Fruit fly (Drosophila melanogaster) whole organism, wandering third instar larva: ENCODE measurements around the gene Sqor.

Experiments
- CG9705 ChIP-seq: fragments of 200-800 bp; sonication (Bioruptor generic); optimal IDR thresholded peaks from 2 replicates; lab custom pipeline; 2018; ENCODE audit warnings: missing biosample characterization, mild to moderate bottlenecking, missing genetic modification characterization
- Jra ChIP-seq: sonication (Bioruptor generic); optimal IDR thresholded peaks from 2 replicates; lab custom pipeline; 2016; ENCODE audit warnings: missing biosample characterization, missing genetic modification characterization
- ey ChIP-seq: fragments of 200-800 bp; sonication (Bioruptor generic); optimal IDR thresholded peaks from 2 replicates; lab custom pipeline; 2016; ENCODE audit warnings: missing biosample characterization, missing genetic modification characterization

DNA sequence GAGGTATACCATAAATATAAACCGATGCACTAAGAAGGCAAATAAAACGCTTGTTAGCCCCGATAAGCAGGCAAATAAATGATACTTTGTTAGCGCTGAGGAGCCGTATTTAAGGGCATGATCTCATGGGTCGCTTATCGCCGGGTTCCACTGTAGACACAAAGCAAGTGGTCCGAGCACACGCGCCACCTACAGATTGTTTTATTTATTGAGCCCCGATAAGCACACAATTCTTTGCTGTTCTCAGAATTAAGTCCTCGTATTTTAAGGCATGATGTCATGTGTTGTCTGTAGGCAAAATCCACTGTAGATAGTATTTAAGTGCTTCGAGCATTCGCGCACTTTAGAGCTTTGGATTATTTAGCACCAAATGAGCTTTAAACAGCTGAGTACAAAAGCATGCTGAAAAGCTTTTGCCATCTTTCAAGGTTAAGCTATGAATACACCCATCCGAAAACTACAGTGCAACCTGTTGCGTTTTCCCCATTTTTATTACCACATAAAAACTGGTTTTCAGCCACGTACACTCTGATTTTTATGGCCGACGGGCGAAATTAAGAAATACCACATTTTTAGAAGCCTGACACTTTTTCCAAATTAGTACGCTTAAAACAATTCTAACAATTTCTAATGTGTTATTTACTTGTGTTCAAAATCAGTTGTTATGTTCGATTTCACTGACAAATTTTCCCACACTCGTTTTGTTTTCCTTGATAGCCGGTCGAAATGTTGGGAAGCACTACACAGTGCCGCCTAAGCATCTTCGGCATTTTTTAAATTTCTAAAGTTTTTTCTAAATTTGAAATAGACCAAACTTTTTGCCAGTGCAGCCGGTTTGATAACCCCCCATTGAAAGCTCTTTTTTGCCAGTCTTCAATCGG is at the start of gene Sqor:
- TF ChIP-seq CG9705 (peak; percentile 92), Jra (GFP tag; lab: Kevin White, UChicago) (peak; percentile 80), ey (GFP tag; lab: Kevin White, UChicago) (peak; percentile 93)
